Worm (Caenorhabditis elegans) whole organism, L3 larva: ENCODE data around the gene gsnl-1.
A peak's percentile ranks its signal among the peaks of the same experiment; 100 is the strongest.

Source experiments
- R02D3.7 ChIP-seq: fragments of 150-350 bp; optimal IDR thresholded peaks from 2 replicates; lab custom pipeline; 2014; ENCODE audit warnings: missing biosample characterization, missing genetic modification characterization
- ZK546.5 ChIP-seq: sonication (generic microtip); optimal IDR thresholded peaks from 2 replicates; lab custom pipeline; 2017; ENCODE audit warnings: missing biosample characterization, missing genetic modification characterization
- ceh-28 ChIP-seq: fragments of 150-350 bp; optimal IDR thresholded peaks from 2 replicates; lab custom pipeline; 2014; ENCODE audit warnings: missing biosample characterization, missing genetic modification reagents, missing genetic modification characterization
- ceh-82 ChIP-seq: fragments of 150-350 bp; optimal IDR thresholded peaks from 2 replicates; lab custom pipeline; 2014; ENCODE audit warnings: missing biosample characterization, missing genetic modification characterization
- ceh-9 ChIP-seq: sonication (generic microtip); optimal IDR thresholded peaks from 2 replicates; lab custom pipeline; 2018; ENCODE audit warnings: missing biosample characterization, missing genetic modification characterization
- daf-12 ChIP-seq: fragments of 150-350 bp; optimal IDR thresholded peaks from 2 replicates; lab custom pipeline; 2014; ENCODE audit warnings: missing biosample characterization, missing genetic modification reagents, missing genetic modification characterization
- egl-5 ChIP-seq: fragments of 150-350 bp; optimal IDR thresholded peaks from 2 replicates; lab custom pipeline; 2017; ENCODE audit warnings: missing biosample characterization, missing genetic modification reagents, missing genetic modification characterization, inconsistent platforms
- elt-1 ChIP-seq: fragments of 150-350 bp; optimal IDR thresholded peaks from 2 replicates; lab custom pipeline; 2014; ENCODE audit warnings: missing biosample characterization, missing genetic modification characterization
- elt-3 ChIP-seq, 3 experiments: fragments of 150-350 bp in 1 of 3; sonication (generic microtip) in 2 of 3; optimal IDR thresholded peaks; 2 replicates in 2 of 3; 4 replicates in 1 of 3; lab custom pipeline; 2014 to 2017; ENCODE audit warnings: missing biosample characterization in 3 of 3, missing genetic modification characterization in 3 of 3
- eor-1 ChIP-seq, 2 experiments: fragments of 150-350 bp; optimal IDR thresholded peaks; 2 replicates each; lab custom pipeline; 2014 to 2018; ENCODE audit warnings: missing biosample characterization in 2 of 2, missing genetic modification characterization in 2 of 2
- fkh-10 ChIP-seq: sonication (generic microtip); optimal IDR thresholded peaks from 2 replicates; lab custom pipeline; 2017; ENCODE audit warnings: missing biosample characterization, missing genetic modification reagents, missing genetic modification characterization
- fkh-2 ChIP-seq: fragments of 150-350 bp; optimal IDR thresholded peaks from 2 replicates; lab custom pipeline; 2014; ENCODE audit warnings: missing biosample characterization, missing genetic modification reagents, missing genetic modification characterization
- fos-1 ChIP-seq: fragments of 150-350 bp; optimal IDR thresholded peaks from 2 replicates; lab custom pipeline; 2014; ENCODE audit warnings: missing biosample characterization, missing genetic modification characterization
- hmg-11 ChIP-seq: sonication (generic microtip); optimal IDR thresholded peaks from 2 replicates; lab custom pipeline; 2016; ENCODE audit warnings: missing genetic modification characterization, missing compliant biosample characterization
- jun-1 ChIP-seq: fragments of 150-350 bp; optimal IDR thresholded peaks from 2 replicates; lab custom pipeline; 2014; ENCODE audit warnings: missing biosample characterization, missing genetic modification reagents, missing genetic modification characterization
- lin-15B ChIP-seq: fragments of 150-350 bp; optimal IDR thresholded peaks from 2 replicates; lab custom pipeline; 2014; ENCODE audit warnings: missing biosample characterization, missing genetic modification characterization
- lin-39 ChIP-seq: fragments of 150-350 bp; optimal IDR thresholded peaks from 2 replicates; lab custom pipeline; 2018; ENCODE audit warnings: missing biosample characterization, missing genetic modification reagents, missing genetic modification characterization
- mdl-1 ChIP-seq: fragments of 150-350 bp; optimal IDR thresholded peaks from 2 replicates; lab custom pipeline; 2014; ENCODE audit warnings: missing biosample characterization, missing genetic modification characterization
- mml-1 ChIP-seq: fragments of 150-350 bp; sonication (generic microtip); optimal IDR thresholded peaks from 3 replicates; lab custom pipeline; 2014; ENCODE audit warnings: missing biosample characterization, missing genetic modification characterization
- nfya-1 ChIP-seq: sonication (generic microtip); optimal IDR thresholded peaks from 2 replicates; lab custom pipeline; 2017; ENCODE audit warnings: missing genetic modification characterization, mild to moderate bottlenecking, missing compliant biosample characterization, antibody characterized with exemption, moderate library complexity; ENCODE audit not compliant: insufficient read depth
- nhr-11 ChIP-seq: fragments of 150-350 bp; optimal IDR thresholded peaks from 2 replicates; lab custom pipeline; 2014; ENCODE audit warnings: missing biosample characterization, missing genetic modification characterization
- nhr-23 ChIP-seq: fragments of 150-350 bp; optimal IDR thresholded peaks from 2 replicates; lab custom pipeline; 2014; ENCODE audit warnings: missing biosample characterization, missing genetic modification reagents, missing genetic modification characterization
- nhr-237 ChIP-seq: fragments of 150-350 bp; optimal IDR thresholded peaks from 2 replicates; lab custom pipeline; 2014; ENCODE audit warnings: missing biosample characterization, missing genetic modification characterization
- nhr-28 ChIP-seq: fragments of 150-350 bp; optimal IDR thresholded peaks from 2 replicates; lab custom pipeline; 2014; ENCODE audit warnings: missing biosample characterization, missing genetic modification characterization
- nhr-43 ChIP-seq: sonication (generic microtip); optimal IDR thresholded peaks from 2 replicates; lab custom pipeline; 2016; ENCODE audit warnings: mild to moderate bottlenecking, missing genetic modification characterization, missing compliant biosample characterization; ENCODE audit not compliant: poor library complexity, severe bottlenecking
- nhr-67 ChIP-seq: fragments of 150-350 bp; optimal IDR thresholded peaks from 2 replicates; lab custom pipeline; 2014; ENCODE audit warnings: missing biosample characterization, missing genetic modification characterization
- nhr-77 ChIP-seq: fragments of 150-350 bp; optimal IDR thresholded peaks from 2 replicates; lab custom pipeline; 2014; ENCODE audit warnings: missing biosample characterization, missing genetic modification characterization
- pha-4 ChIP-seq: fragments of 150-350 bp; optimal IDR thresholded peaks from 2 replicates; lab custom pipeline; 2014; ENCODE audit warnings: missing biosample characterization, missing genetic modification reagents, missing genetic modification characterization
- pqm-1 ChIP-seq: fragments of 150-350 bp; optimal IDR thresholded peaks from 2 replicates; lab custom pipeline; 2017; ENCODE audit warnings: missing biosample characterization, missing genetic modification characterization, inconsistent platforms
- sea-2 ChIP-seq: fragments of 150-350 bp; sonication (generic microtip); optimal IDR thresholded peaks from 4 replicates; lab custom pipeline; 2014; ENCODE audit warnings: missing biosample characterization, missing genetic modification reagents, missing genetic modification characterization
- skn-1 ChIP-seq: fragments of 150-350 bp; optimal IDR thresholded peaks from 2 replicates; lab custom pipeline; 2014; ENCODE audit warnings: missing biosample characterization, missing genetic modification characterization
- snpc-4 ChIP-seq: fragments of 150-350 bp; optimal IDR thresholded peaks from 2 replicates; lab custom pipeline; 2014; ENCODE audit warnings: missing biosample characterization, missing genetic modification characterization
- tbx-2 ChIP-seq: sonication (generic microtip); optimal IDR thresholded peaks from 2 replicates; lab custom pipeline; 2016; ENCODE audit warnings: mild to moderate bottlenecking, missing genetic modification characterization, missing compliant biosample characterization
- unc-39 ChIP-seq: sonication (generic microtip); optimal IDR thresholded peaks from 4 replicates; lab custom pipeline; 2017; ENCODE audit warnings: missing biosample characterization, missing genetic modification characterization
- unc-62 ChIP-seq: fragments of 150-350 bp; sonication (generic microtip); optimal IDR thresholded peaks from 4 replicates; lab custom pipeline; 2014; ENCODE audit warnings: missing biosample characterization, missing genetic modification reagents, missing genetic modification characterization

The gsnl-1 gene

ce11 chrV:9473924-9474323 is 22.9 kb upstream of the gsnl-1 start:
- TF ChIP-seq lin-39 (tag; lab: Kevin White, UChicago) (no peak), nfya-1 (tag; lab: Kevin White, UChicago) (no peak), mdl-1 (tag; lab: Kevin White, UChicago) (no peak), hmg-11 (tag; lab: Kevin White, UChicago) (no peak), nhr-77 (tag; lab: Kevin White, UChicago) (no peak), tbx-2 (tag; lab: Kevin White, UChicago) (no peak), ceh-82 (tag; lab: Kevin White, UChicago) (no peak), ZK546.5 (no peak), sea-2 (GFP tag; lab: Kevin White, UChicago) (no peak), nhr-237 (tag; lab: Kevin White, UChicago) (no peak), nhr-11 (no peak), mml-1 (tag; lab: Kevin White, UChicago) (no peak), eor-1 (tag; optimal IDR thresholded peaks at IDR 0.05; lab: Kevin White, UChicago) (no peak), R02D3.7 (tag; lab: Kevin White, UChicago) (no peak), egl-5 (tag; lab: Kevin White, UChicago) (no peak), nhr-28 (tag; lab: Kevin White, UChicago) (no peak), jun-1 (tag; lab: Kevin White, UChicago) (no peak), nhr-43 (tag; lab: Kevin White, UChicago) (no peak), fkh-10 (no peak)

- TF ChIP-seq hmg-11 (tag; lab: Kevin White, UChicago) (no peak), ceh-9 (no peak), elt-3 (tag; optimal IDR thresholded peaks at IDR 0.05; lab: Kevin White, UChicago) (no peak), snpc-4 (no peak), nhr-43 (tag; lab: Kevin White, UChicago) (no peak)
Observed at ce11 chrV:9477863-9478262, 19.0 kb upstream of the gsnl-1 start, which contains the start of gene nas-3. Gene nas-3, plus strand, starts transcription at chrV:9478163.

- TF ChIP-seq pha-4 (no peak), mdl-1 (tag; lab: Kevin White, UChicago) (no peak), lin-39 (tag; lab: Kevin White, UChicago) (no peak), mml-1 (tag; lab: Kevin White, UChicago) (no peak), pqm-1 (tag; lab: Kevin White, UChicago) (no peak), egl-5 (tag; lab: Kevin White, UChicago) (no peak), skn-1 (tag; lab: Kevin White, UChicago) (no peak), elt-3 (tag; optimal IDR thresholded peaks at IDR 0.05; lab: Kevin White, UChicago) (no peak), nhr-43 (tag; lab: Kevin White, UChicago) (no peak), R02D3.7 (tag; lab: Kevin White, UChicago) (no peak), unc-62 (GFP tag; lab: Kevin White, UChicago) (no peak), fkh-2 (tag; lab: Kevin White, UChicago) (no peak), nhr-67 (tag; lab: Kevin White, UChicago) (no peak), ceh-28 (tag; lab: Kevin White, UChicago) (no peak), sea-2 (GFP tag; lab: Kevin White, UChicago) (no peak), eor-1 (tag; optimal IDR thresholded peaks at IDR 0.05; lab: Kevin White, UChicago) (no peak), unc-39 (no peak), nhr-23 (tag; lab: Kevin White, UChicago) (no peak)
Observed at ce11 chrV:9480566-9480965, 16.3 kb upstream of the gsnl-1 start, which contains the start of gene K06A4.6. Gene K06A4.6, minus strand, starts transcription at chrV:9480666.

- no peak for TF ChIP-seq egl-5 (tag; lab: Kevin White, UChicago)
- TF ChIP-seq fkh-10: peak; percentile 86
Observed at ce11 chrV:9483738-9484256, 13.0 kb upstream of the gsnl-1 start, which contains the start of gene K06A4.2. Gene K06A4.2, plus strand, starts transcription at chrV:9484206.

- TF ChIP-seq ceh-28 (tag; lab: Kevin White, UChicago): no peak
- no peak for TF ChIP-seq sea-2 (GFP tag; lab: Kevin White, UChicago)
- no peak for TF ChIP-seq tbx-2 (tag; lab: Kevin White, UChicago)
- TF ChIP-seq nhr-237 (tag; lab: Kevin White, UChicago): no peak
- no peak for TF ChIP-seq fos-1 (tag; lab: Kevin White, UChicago)
- TF ChIP-seq daf-12 (tag; lab: Kevin White, UChicago): no peak
- TF ChIP-seq ceh-82 (tag; lab: Kevin White, UChicago): no peak
- TF ChIP-seq eor-1 (tag; optimal IDR thresholded peaks at IDR 0.05; lab: Kevin White, UChicago): no peak
- no peak for TF ChIP-seq elt-1 (tag; lab: Kevin White, UChicago)
- TF ChIP-seq unc-39: no peak
- TF ChIP-seq lin-15B (tag; lab: Kevin White, UChicago): no peak
- no peak for TF ChIP-seq nhr-77 (tag; lab: Kevin White, UChicago)
- TF ChIP-seq mdl-1 (tag; lab: Kevin White, UChicago): no peak
Observed at ce11 chrV:9485508-9485907, 11.3 kb upstream of the gsnl-1 start.
